Worm (Caenorhabditis elegans) whole organism, young adult: ENCODE data around the gene F09E10.7.

Experiments used
- B0261.1 ChIP-seq: sonication (generic microtip); optimal IDR thresholded peaks from 2 replicates; lab custom pipeline; 2016; ENCODE audit warnings: mild to moderate bottlenecking, missing genetic modification characterization, moderate library complexity, missing compliant biosample characterization
- F23B12.7 ChIP-seq: sonication (generic microtip); optimal IDR thresholded peaks from 2 replicates; lab custom pipeline; 2017; ENCODE audit warnings: missing genetic modification characterization, mild to moderate bottlenecking, missing compliant biosample characterization, antibody characterized with exemption, moderate library complexity; ENCODE audit not compliant: insufficient read depth
- F33H1.4 ChIP-seq: fragments of 200-800 bp; sonication (Bioruptor generic); IDR thresholded peaks from 2 replicates; pipeline ENCODE4 v1.3.6; 2022; ENCODE audit warnings: missing genetic modification reagents, missing genetic modification characterization, missing compliant biosample characterization
- F52B5.7 ChIP-seq: sonication (generic microtip); optimal IDR thresholded peaks from 2 replicates; lab custom pipeline; 2016; ENCODE audit warnings: mild to moderate bottlenecking, missing genetic modification characterization, missing compliant biosample characterization
- K12H6.12 ChIP-seq: fragments of 200-800 bp; sonication (Bioruptor generic); optimal IDR thresholded peaks from 2 replicates; lab custom pipeline; 2018; ENCODE audit warnings: mild to moderate bottlenecking, missing genetic modification characterization, missing compliant biosample characterization
- T07F8.4 ChIP-seq: sonication (generic microtip); optimal IDR thresholded peaks from 2 replicates; lab custom pipeline; 2016; ENCODE audit warnings: mild to moderate bottlenecking, missing genetic modification characterization, moderate library complexity, missing compliant biosample characterization
- Y53F4B.3 ChIP-seq: fragments of 200-800 bp; sonication (Bioruptor generic); IDR thresholded peaks from 2 replicates; pipeline ENCODE4 v1.3.6; 2022; ENCODE audit warnings: missing genetic modification reagents, missing genetic modification characterization, missing compliant biosample characterization
- Y79H2A.3 ChIP-seq: fragments of 200-800 bp; sonication (Bioruptor generic); conservative IDR thresholded peaks from 2 replicates; pipeline ENCODE4 v1.3.6; 2022; ENCODE audit warnings: missing genetic modification reagents, missing genetic modification characterization, missing compliant biosample characterization
- ZK185.1 ChIP-seq: sonication (generic microtip); optimal IDR thresholded peaks from 2 replicates; lab custom pipeline; 2016; ENCODE audit warnings: mild to moderate bottlenecking, missing genetic modification characterization, missing compliant biosample characterization; ENCODE audit not compliant: poor library complexity, severe bottlenecking
- ama-1 ChIP-seq, 3 experiments: fragments of 150-350 bp in 1 of 3; sonication (generic microtip) in 2 of 3; optimal IDR thresholded peaks; 2 replicates each; lab custom pipeline; 2014 to 2018; ENCODE audit warnings: missing biosample characterization in 2 of 3, missing genetic modification characterization in 2 of 3, missing genetic modification reagents in 2 of 3
- athp-1 ChIP-seq: sonication (generic microtip); optimal IDR thresholded peaks from 2 replicates; lab custom pipeline; 2017; ENCODE audit warnings: mild to moderate bottlenecking, missing genetic modification characterization, missing compliant biosample characterization
- cebp-2 ChIP-seq: fragments of 200-800 bp; sonication (Bioruptor generic); IDR thresholded peaks from 2 replicates; pipeline ENCODE4 v1.3.6; 2022; ENCODE audit warnings: missing genetic modification characterization, missing compliant biosample characterization
- ceh-40 ChIP-seq: fragments of 200-800 bp; sonication (Bioruptor generic); IDR thresholded peaks from 2 replicates; pipeline ENCODE4 v1.3.6; 2022; ENCODE audit warnings: missing genetic modification characterization, missing compliant biosample characterization
- ceh-58 ChIP-seq: fragments of 200-800 bp; sonication (Bioruptor generic); IDR thresholded peaks from 2 replicates; pipeline ENCODE4 v1.3.6; 2022; ENCODE audit warnings: missing genetic modification characterization, missing compliant biosample characterization
- ceh-79 ChIP-seq: sonication (generic microtip); optimal IDR thresholded peaks from 2 replicates; lab custom pipeline; 2017; ENCODE audit warnings: mild to moderate bottlenecking, missing genetic modification characterization, missing compliant biosample characterization
- chd-7 ChIP-seq: sonication (generic microtip); optimal IDR thresholded peaks from 2 replicates; lab custom pipeline; 2016; ENCODE audit warnings: mild to moderate bottlenecking, missing genetic modification characterization, moderate library complexity, missing compliant biosample characterization
- dox-1 ChIP-seq: fragments of 200-800 bp; sonication (Bioruptor generic); IDR thresholded peaks from 2 replicates; pipeline ENCODE4 v1.3.6; 2022; ENCODE audit warnings: missing genetic modification reagents, missing genetic modification characterization, missing compliant biosample characterization
- ets-4 ChIP-seq: fragments of 200-800 bp; sonication (Bioruptor generic); optimal IDR thresholded peaks from 2 replicates; lab custom pipeline; 2018; ENCODE audit warnings: mild to moderate bottlenecking, missing genetic modification characterization, missing compliant biosample characterization
- fkh-3 ChIP-seq: sonication (generic microtip); optimal IDR thresholded peaks from 2 replicates; lab custom pipeline; 2016; ENCODE audit warnings: mild to moderate bottlenecking, missing genetic modification characterization, missing compliant biosample characterization
- him-1 ChIP-seq: sonication (generic microtip); optimal IDR thresholded peaks from 2 replicates; lab custom pipeline; 2016; ENCODE audit warnings: missing genotype, missing genetic modification reagents, missing genetic modification characterization, missing compliant biosample characterization
- hlh-26 ChIP-seq: fragments of 200-800 bp; sonication (Bioruptor generic); conservative IDR thresholded peaks from 2 replicates; pipeline ENCODE4 v1.3.6; 2022; ENCODE audit warnings: missing genetic modification reagents, missing genetic modification characterization, missing compliant biosample characterization
- hsf-1 ChIP-seq: fragments of 200-800 bp; sonication (Bioruptor generic); IDR thresholded peaks from 2 replicates; pipeline ENCODE4 v1.3.6; 2022; ENCODE audit warnings: missing genetic modification reagents, missing genetic modification characterization, missing compliant biosample characterization
- lin-26 ChIP-seq: fragments of 200-800 bp; sonication (Bioruptor generic); IDR thresholded peaks from 2 replicates; pipeline ENCODE4 v1.3.6; 2022; ENCODE audit warnings: missing genetic modification reagents, missing genetic modification characterization, missing compliant biosample characterization
- lin-54 ChIP-seq: fragments of 200-800 bp; sonication (Bioruptor generic); optimal IDR thresholded peaks from 2 replicates; lab custom pipeline; 2018; ENCODE audit warnings: mild to moderate bottlenecking, missing genetic modification characterization, missing compliant biosample characterization
- lsl-1 ChIP-seq: fragments of 200-800 bp; sonication (Bioruptor generic); optimal IDR thresholded peaks from 2 replicates; lab custom pipeline; 2018; ENCODE audit warnings: mild to moderate bottlenecking, missing genetic modification characterization, moderate library complexity, missing compliant biosample characterization
- lsy-27 ChIP-seq: sonication (generic microtip); optimal IDR thresholded peaks from 2 replicates; lab custom pipeline; 2017; ENCODE audit warnings: missing genetic modification characterization, mild to moderate bottlenecking, missing compliant biosample characterization, antibody characterized with exemption, missing genotype, borderline replicate concordance; ENCODE audit not compliant: insufficient read depth
- madf-3 ChIP-seq: fragments of 200-800 bp; sonication (Bioruptor generic); IDR thresholded peaks from 2 replicates; pipeline ENCODE4 v1.3.6; 2022; ENCODE audit warnings: missing genetic modification reagents, missing genetic modification characterization, missing compliant biosample characterization
- madf-8 ChIP-seq: fragments of 200-800 bp; sonication (Bioruptor generic); conservative IDR thresholded peaks from 2 replicates; pipeline ENCODE4 v1.3.6; 2022; ENCODE audit warnings: missing genetic modification reagents, missing genetic modification characterization, missing compliant biosample characterization
- nfyb-1 ChIP-seq: fragments of 200-800 bp; sonication (Bioruptor generic); IDR thresholded peaks from 2 replicates; pipeline ENCODE4 v1.3.6; 2022; ENCODE audit warnings: missing genetic modification reagents, missing genetic modification characterization, missing compliant biosample characterization
- nhr-120 ChIP-seq: fragments of 200-800 bp; sonication (Bioruptor generic); IDR thresholded peaks from 2 replicates; pipeline ENCODE4 v1.3.6; 2022; ENCODE audit warnings: missing genetic modification characterization, missing compliant biosample characterization
- nhr-179 ChIP-seq: sonication (generic microtip); optimal IDR thresholded peaks from 2 replicates; lab custom pipeline; 2016; ENCODE audit warnings: mild to moderate bottlenecking, missing genetic modification characterization, missing compliant biosample characterization
- nhr-27 ChIP-seq: fragments of 200-800 bp; sonication (Bioruptor generic); optimal IDR thresholded peaks from 2 replicates; lab custom pipeline; 2018; ENCODE audit warnings: mild to moderate bottlenecking, missing genetic modification characterization, moderate library complexity, missing compliant biosample characterization
- nhr-80 ChIP-seq: sonication (generic microtip); optimal IDR thresholded peaks from 2 replicates; lab custom pipeline; 2016; ENCODE audit warnings: missing genetic modification characterization, missing compliant biosample characterization
- nhr-90 ChIP-seq: sonication (generic microtip); optimal IDR thresholded peaks from 2 replicates; lab custom pipeline; 2016; ENCODE audit warnings: missing genotype, mild to moderate bottlenecking, missing genetic modification characterization, missing compliant biosample characterization
- rcor-1 ChIP-seq: fragments of 200-800 bp; sonication (Bioruptor generic); IDR thresholded peaks from 2 replicates; pipeline ENCODE4 v1.3.6; 2022; ENCODE audit warnings: missing genetic modification reagents, missing genetic modification characterization, missing compliant biosample characterization
- sdz-38 ChIP-seq: sonication (generic microtip); optimal IDR thresholded peaks from 2 replicates; lab custom pipeline; 2016; ENCODE audit warnings: missing genotype, missing genetic modification characterization, missing compliant biosample characterization
- snpc-1.1 ChIP-seq: sonication (generic microtip); optimal IDR thresholded peaks from 2 replicates; lab custom pipeline; 2017; ENCODE audit warnings: missing genetic modification characterization, mild to moderate bottlenecking, missing compliant biosample characterization, antibody characterized with exemption, moderate library complexity, missing genotype, missing genetic modification reagents; ENCODE audit not compliant: insufficient read depth
- snpc-1.3 ChIP-seq: sonication (generic microtip); optimal IDR thresholded peaks from 2 replicates; lab custom pipeline; 2017; ENCODE audit warnings: missing genetic modification characterization, mild to moderate bottlenecking, missing compliant biosample characterization, antibody characterized with exemption, moderate library complexity, missing genotype, missing genetic modification reagents; ENCODE audit not compliant: insufficient read depth
- snpc-3.4 ChIP-seq: sonication (generic microtip); optimal IDR thresholded peaks from 2 replicates; lab custom pipeline; 2017; ENCODE audit warnings: missing genetic modification characterization, mild to moderate bottlenecking, missing compliant biosample characterization, antibody characterized with exemption, moderate library complexity, missing genotype, missing genetic modification reagents
- xnd-1 ChIP-seq: sonication (generic microtip); optimal IDR thresholded peaks from 2 replicates; lab custom pipeline; 2016; ENCODE audit warnings: missing genotype, missing genetic modification reagents, missing genetic modification characterization, missing compliant biosample characterization
- zfh-2 ChIP-seq: fragments of 200-800 bp; sonication (Bioruptor generic); conservative IDR thresholded peaks from 2 replicates; pipeline ENCODE4 v1.3.6; 2022; ENCODE audit warnings: missing genetic modification reagents, missing genetic modification characterization, missing compliant biosample characterization
- ztf-22 ChIP-seq: fragments of 200-800 bp; sonication (Bioruptor generic); optimal IDR thresholded peaks from 2 replicates; lab custom pipeline; 2018; ENCODE audit warnings: mild to moderate bottlenecking, missing genetic modification characterization, moderate library complexity, missing compliant biosample characterization
- ztf-25 ChIP-seq: fragments of 200-800 bp; sonication (Bioruptor generic); IDR thresholded peaks from 2 replicates; pipeline ENCODE4 v1.3.6; 2022; ENCODE audit warnings: missing genetic modification reagents, missing genetic modification characterization, missing compliant biosample characterization
- ztf-28 ChIP-seq: fragments of 200-800 bp; sonication (Bioruptor generic); IDR thresholded peaks from 2 replicates; pipeline ENCODE4 v1.3.6; 2022; ENCODE audit warnings: missing genetic modification reagents, missing genetic modification characterization, missing compliant biosample characterization

Gene F09E10.7

ce11 chrX:1488775-1489174, 12.9 kb downstream of the F09E10.7 start:
- TF ChIP-seq Y53F4B.3 (GFP tag; lab: Robert Waterston, UW) = no peak
- TF ChIP-seq madf-3 (GFP tag; lab: Robert Waterston, UW) = 0 out of 2 replicates have a peak, but pooled peaks have one; percentile 47
- peak; percentile 56 for TF ChIP-seq chd-7 (tag; lab: Kevin White, UChicago)
- no peak for TF ChIP-seq ets-4 (GFP tag; lab: Kevin White, UChicago)
- TF ChIP-seq lsy-27 (tag; lab: Kevin White, UChicago) = no peak
- TF ChIP-seq dox-1 (GFP tag; lab: Robert Waterston, UW) = peak; percentile 36; the same call in 1 of the 2 replicates
- TF ChIP-seq lin-26 (GFP tag; lab: Robert Waterston, UW) = no peak
- TF ChIP-seq nhr-27 (tag; lab: Kevin White, UChicago) = no peak
- TF ChIP-seq snpc-3.4 (tag; lab: Kevin White, UChicago) = no peak
- TF ChIP-seq nhr-90 (tag; lab: Kevin White, UChicago) = peak; percentile 21
- TF ChIP-seq xnd-1 (tag; lab: Kevin White, UChicago) = no peak
- TF ChIP-seq hsf-1 (GFP tag; lab: Robert Waterston, UW) = 0 out of 2 replicates have a peak, but pooled peaks have one; percentile 22
- no peak for TF ChIP-seq lin-54 (GFP tag; lab: Kevin White, UChicago)
- TF ChIP-seq ceh-58 (GFP tag; lab: Robert Waterston, UW) = 0 out of 2 replicates have a peak, but pooled peaks have one; percentile 50
- TF ChIP-seq cebp-2 (GFP tag; lab: Robert Waterston, UW) = 0 out of 2 replicates have a peak, but pooled peaks have one; percentile 54
- TF ChIP-seq nhr-120 (GFP tag; lab: Robert Waterston, UW) = 0 out of 2 replicates have a peak, but pooled peaks have one; percentile 16
- peak; percentile 59; the same call in 1 of the 2 replicates for TF ChIP-seq nfyb-1 (GFP tag; lab: Robert Waterston, UW)
- peak; percentile 27 for TF ChIP-seq F52B5.7 (tag; lab: Kevin White, UChicago)
- peak; percentile 23 for TF ChIP-seq athp-1 (tag; lab: Kevin White, UChicago)
- TF ChIP-seq ztf-25 (GFP tag; lab: Robert Waterston, UW) = no peak
- no peak for TF ChIP-seq ztf-22 (GFP tag; lab: Kevin White, UChicago)

ce11 chrX:1487096-1487495, 14.6 kb downstream of the F09E10.7 start:
- TF ChIP-seq lsl-1 (GFP tag; lab: Kevin White, UChicago) = no peak
- no peak for TF ChIP-seq B0261.1 (tag; lab: Kevin White, UChicago)
- no peak for TF ChIP-seq fkh-3
- no peak for TF ChIP-seq nhr-80
- TF ChIP-seq K12H6.12 = no peak
- TF ChIP-seq him-1 (tag; lab: Kevin White, UChicago) = no peak
- TF ChIP-seq lin-54 (GFP tag; lab: Kevin White, UChicago) = no peak
- TF ChIP-seq nfyb-1 (GFP tag; lab: Robert Waterston, UW) = no peak
- peak; percentile 60 for TF ChIP-seq zfh-2 (GFP tag; lab: Robert Waterston, UW)
- no peak for TF ChIP-seq snpc-1.3 (tag; lab: Kevin White, UChicago)
- TF ChIP-seq nhr-179 (tag; lab: Kevin White, UChicago) = no peak
- TF ChIP-seq xnd-1 (tag; lab: Kevin White, UChicago) = no peak
- no peak for TF ChIP-seq ceh-79 (tag; lab: Kevin White, UChicago)
- TF ChIP-seq ZK185.1 (tag; lab: Kevin White, UChicago) = no peak
- TF ChIP-seq F52B5.7 (tag; lab: Kevin White, UChicago) = peak; percentile 34
- TF ChIP-seq madf-8 (GFP tag; lab: Robert Waterston, UW) = no peak
- TF ChIP-seq ceh-40 (GFP tag; lab: Robert Waterston, UW) = no peak
- TF ChIP-seq snpc-1.1 = no peak
- TF ChIP-seq ztf-28 (GFP tag; lab: Robert Waterston, UW) = no peak
- no peak for TF ChIP-seq F33H1.4
- TF ChIP-seq ztf-22 (GFP tag; lab: Kevin White, UChicago) = no peak
- no peak for TF ChIP-seq cebp-2 (GFP tag; lab: Robert Waterston, UW)
- TF ChIP-seq chd-7 (tag; lab: Kevin White, UChicago) = peak; percentile 23
- no peak for TF ChIP-seq Y79H2A.3
- TF ChIP-seq F23B12.7 (tag; lab: Kevin White, UChicago) = no peak
- no peak for TF ChIP-seq rcor-1 (GFP tag; lab: Robert Waterston, UW)
- no peak for TF ChIP-seq Y53F4B.3 (GFP tag; lab: Robert Waterston, UW)
- TF ChIP-seq ets-4 (GFP tag; lab: Kevin White, UChicago) = no peak
- no peak for TF ChIP-seq T07F8.4 (tag; lab: Kevin White, UChicago)
- TF ChIP-seq ama-1 (optimal IDR thresholded peaks at IDR 0.05; lab: Kevin White, UChicago) = no peak
- no peak for TF ChIP-seq ama-1 (GFP tag; optimal IDR thresholded peaks at IDR 0.05; lab: Kevin White, UChicago)
- no peak for TF ChIP-seq sdz-38 (tag; lab: Kevin White, UChicago)
- no peak for TF ChIP-seq hlh-26 (GFP tag; lab: Robert Waterston, UW)
